Worm (Caenorhabditis elegans): ENCODE measurements around the gene tag-65.

Gene tag-65

DNA sequence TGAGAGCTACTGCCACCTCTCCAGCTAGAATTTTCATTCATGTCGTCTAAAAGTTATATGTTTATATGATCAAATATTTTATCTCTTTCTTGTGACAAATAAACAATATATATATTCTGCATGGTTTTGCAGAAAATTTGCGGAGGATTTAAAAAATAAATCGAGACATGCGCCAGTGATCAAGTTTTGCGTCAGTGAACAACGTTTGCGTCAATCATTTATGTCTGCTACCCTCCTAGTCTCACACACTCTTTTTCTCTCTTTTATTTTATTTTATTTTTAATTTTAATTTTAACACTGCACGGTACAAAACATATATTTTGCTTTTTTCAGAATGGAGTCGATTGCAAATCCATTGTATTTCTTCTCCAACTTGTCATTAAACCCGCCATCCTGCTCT, at the start of gene tag-65, which contains the start of gene ccz-1:
TSS of gene tag-65 (minus strand) at position 46 of the 400 bp plus-strand sequence.
TSS of gene ccz-1 (plus strand) at position 334 of the 400 bp plus-strand sequence.
- TF ChIP-seq lsy-2 (tag; optimal IDR thresholded peaks at IDR 0.05) (peak; percentile 74), ceh-39 (tag; optimal IDR thresholded peaks at IDR 0.05) (no peak), zip-8 (tag; optimal IDR thresholded peaks at IDR 0.05) (no peak), lin-13 (tag; optimal IDR thresholded peaks at IDR 0.05) (peak; percentile 66), snpc-4 (tag; optimal IDR thresholded peaks at IDR 0.05) (no peak), ztf-11 (tag; optimal IDR thresholded peaks at IDR 0.05) (no peak), ceh-43 (GFP tag; optimal IDR thresholded peaks at IDR 0.05) (no peak), unc-62 (GFP tag; optimal IDR thresholded peaks at IDR 0.05) (peak; percentile 60), nhr-2 (tag; optimal IDR thresholded peaks at IDR 0.05) (peak; percentile 4), bed-3 (GFP tag; optimal IDR thresholded peaks at IDR 0.05) (no peak), pha-4 (tag; optimal IDR thresholded peaks at IDR 0.05) (peak; percentile 90), nhr-28 (tag; optimal IDR thresholded peaks at IDR 0.05) (no peak), sptf-1 (tag; optimal IDR thresholded peaks at IDR 0.05) (peak; percentile 60), mep-1 (tag; optimal IDR thresholded peaks at IDR 0.05) (peak; percentile 74), ces-1 (GFP tag; optimal IDR thresholded peaks at IDR 0.05) (peak; percentile 85), M03D4.4 (tag; optimal IDR thresholded peaks at IDR 0.05) (no peak), tbx-8 (GFP tag; optimal IDR thresholded peaks at IDR 0.05) (no peak), cnd-1 (tag; optimal IDR thresholded peaks at IDR 0.05) (no peak), sem-2 (GFP tag; optimal IDR thresholded peaks at IDR 0.05) (no peak), blmp-1 (tag; optimal IDR thresholded peaks at IDR 0.05) (no peak), hlh-1 (tag; optimal IDR thresholded peaks at IDR 0.05) (peak; percentile 36), flh-1 (GFP tag; optimal IDR thresholded peaks at IDR 0.05) (no peak), ceh-83 (GFP tag; optimal IDR thresholded peaks at IDR 0.05) (peak; percentile 34), mab-5 (tag; optimal IDR thresholded peaks at IDR 0.05) (peak; percentile 22), mls-2 (tag; optimal IDR thresholded peaks at IDR 0.05) (no peak), lin-32 (GFP tag; optimal IDR thresholded peaks at IDR 0.05) (no peak), nhr-237 (tag; optimal IDR thresholded peaks at IDR 0.05) (peak; percentile 78)

ce11 chrV:13725574-13725973, 47.2 kb upstream of the tag-65 start, which contains the start of gene fbxa-181:
Gene fbxa-181, plus strand, starts transcription at chrV:13725874.
- TF ChIP-seq ceh-39 (tag; optimal IDR thresholded peaks at IDR 0.05) (no peak), sptf-1 (tag; optimal IDR thresholded peaks at IDR 0.05) (no peak), elt-3 (tag; optimal IDR thresholded peaks at IDR 0.05) (no peak)

DNA sequence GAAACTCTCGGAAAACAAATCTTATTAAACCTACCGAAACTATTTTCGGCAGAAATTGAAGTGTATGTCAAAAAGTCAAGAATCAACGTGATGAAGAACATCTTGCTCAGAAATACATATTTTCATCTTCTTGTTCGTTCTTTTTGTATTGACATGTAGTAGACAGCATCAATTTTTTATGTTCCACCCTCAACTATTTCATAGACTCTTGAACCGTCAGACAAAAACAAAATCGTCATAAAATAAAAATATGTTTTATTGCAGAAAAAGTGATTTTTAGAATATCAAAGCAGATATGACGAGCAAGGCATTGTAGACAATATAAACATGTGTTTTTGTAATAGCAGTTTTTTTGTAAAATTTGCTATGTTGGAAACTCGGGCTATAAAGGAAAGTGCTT, 46.4 kb upstream of the tag-65 start, which contains the start of gene F35E12.2:
TSS of gene F35E12.2 (minus strand) at position 101 of the 400 bp plus-strand sequence.
- TF ChIP-seq unc-62 (GFP tag; optimal IDR thresholded peaks at IDR 0.05), result no peak
- no peak for TF ChIP-seq nhr-237 (tag; optimal IDR thresholded peaks at IDR 0.05)
- no peak for TF ChIP-seq blmp-1 (tag; optimal IDR thresholded peaks at IDR 0.05)
- no peak for TF ChIP-seq zip-8 (tag; optimal IDR thresholded peaks at IDR 0.05)
- no peak for TF ChIP-seq ham-2 (GFP tag; optimal IDR thresholded peaks at IDR 0.05)
- no peak for TF ChIP-seq unc-39 (tag; optimal IDR thresholded peaks at IDR 0.05)
- no peak for TF ChIP-seq ztf-11 (tag; optimal IDR thresholded peaks at IDR 0.05)
- TF ChIP-seq nhr-12 (tag; optimal IDR thresholded peaks at IDR 0.05), result no peak
- TF ChIP-seq drap-1 (GFP tag; optimal IDR thresholded peaks at IDR 0.05), result no peak
- no peak for TF ChIP-seq ceh-39 (tag; optimal IDR thresholded peaks at IDR 0.05)

DNA sequence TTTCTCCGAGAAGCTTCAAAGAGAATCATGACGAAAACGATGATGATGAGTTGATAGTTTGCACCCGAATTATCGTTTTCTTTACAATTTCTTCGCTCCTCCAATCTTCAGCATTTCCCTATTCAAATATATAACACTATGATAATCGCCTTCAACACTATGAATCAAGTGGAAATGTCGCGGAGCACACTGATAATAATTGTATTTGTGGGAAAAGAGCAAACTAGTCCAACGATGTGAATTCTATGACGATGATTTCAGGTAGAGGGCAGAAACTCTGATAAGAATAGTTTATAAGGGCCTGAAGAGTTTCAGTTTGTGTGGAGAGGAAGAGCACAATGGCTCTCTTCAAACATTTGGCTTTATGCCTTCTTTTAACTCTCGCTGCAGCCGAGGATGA, 38.1 kb upstream of the tag-65 start, which contains the start of gene T01D3.6:
TSS of gene T01D3.6 (plus strand) at position 294 of the 400 bp plus-strand sequence.
- TF ChIP-seq mep-1 (tag; optimal IDR thresholded peaks at IDR 0.05) (no peak), M03D4.4 (tag; optimal IDR thresholded peaks at IDR 0.05) (no peak), unc-120 (tag; optimal IDR thresholded peaks at IDR 0.05; ENCODE audit: poor library complexity, severe bottlenecking) (no peak), drap-1 (GFP tag; optimal IDR thresholded peaks at IDR 0.05) (no peak), mab-5 (tag; optimal IDR thresholded peaks at IDR 0.05) (no peak), mls-2 (tag; optimal IDR thresholded peaks at IDR 0.05) (no peak), ham-2 (GFP tag; optimal IDR thresholded peaks at IDR 0.05) (no peak), unc-39 (tag; optimal IDR thresholded peaks at IDR 0.05) (no peak), blmp-1 (tag; optimal IDR thresholded peaks at IDR 0.05) (no peak), unc-62 (GFP tag; optimal IDR thresholded peaks at IDR 0.05) (no peak), elt-1 (tag; optimal IDR thresholded peaks at IDR 0.05; ENCODE audit: borderline replicate concordance, insufficient read depth) (no peak), ceh-83 (GFP tag; optimal IDR thresholded peaks at IDR 0.05) (no peak), ceh-43 (GFP tag; optimal IDR thresholded peaks at IDR 0.05) (no peak), cnd-1 (tag; optimal IDR thresholded peaks at IDR 0.05) (no peak), lin-32 (GFP tag; optimal IDR thresholded peaks at IDR 0.05) (no peak), nhr-2 (tag; optimal IDR thresholded peaks at IDR 0.05) (no peak), nhr-76 (tag; optimal IDR thresholded peaks at IDR 0.05) (no peak), tbx-8 (GFP tag; optimal IDR thresholded peaks at IDR 0.05) (no peak)
